Worm (Caenorhabditis elegans) whole organism, midembryonic: ENCODE data around the gene C17G1.14.

Experiments used
- T22C8.4 ChIP-seq: fragments of 200-800 bp; sonication (Bioruptor generic); IDR thresholded peaks from 2 replicates; pipeline ENCODE4 v1.3.6; 2022; ENCODE audit warnings: missing genetic modification characterization, missing compliant biosample characterization
- cog-1 ChIP-seq: sonication (generic microtip); optimal IDR thresholded peaks from 2 replicates; lab custom pipeline; 2016; ENCODE audit warnings: missing genetic modification characterization, missing compliant biosample characterization
- flt-1 ChIP-seq: fragments of 200-800 bp; sonication (Bioruptor generic); IDR thresholded peaks from 2 replicates; pipeline ENCODE4 v1.3.6; 2022; ENCODE audit warnings: missing genetic modification characterization, missing compliant biosample characterization
- ref-1 ChIP-seq: fragments of 200-800 bp; sonication (Bioruptor generic); conservative IDR thresholded peaks from 2 replicates; pipeline ENCODE4 v1.3.6; 2022; ENCODE audit warnings: missing genetic modification reagents, missing genetic modification characterization, missing compliant biosample characterization
- ztf-23 ChIP-seq: fragments of 200-800 bp; sonication (Bioruptor generic); IDR thresholded peaks from 2 replicates; pipeline ENCODE4 v1.3.6; 2022; ENCODE audit warnings: missing genetic modification reagents, missing genetic modification characterization, missing compliant biosample characterization
- ztf-29 ChIP-seq: fragments of 200-800 bp; sonication (Bioruptor generic); IDR thresholded peaks from 2 replicates; pipeline ENCODE4 v1.3.6; 2022; ENCODE audit warnings: missing genetic modification reagents, missing genetic modification characterization, missing compliant biosample characterization

DNA sequence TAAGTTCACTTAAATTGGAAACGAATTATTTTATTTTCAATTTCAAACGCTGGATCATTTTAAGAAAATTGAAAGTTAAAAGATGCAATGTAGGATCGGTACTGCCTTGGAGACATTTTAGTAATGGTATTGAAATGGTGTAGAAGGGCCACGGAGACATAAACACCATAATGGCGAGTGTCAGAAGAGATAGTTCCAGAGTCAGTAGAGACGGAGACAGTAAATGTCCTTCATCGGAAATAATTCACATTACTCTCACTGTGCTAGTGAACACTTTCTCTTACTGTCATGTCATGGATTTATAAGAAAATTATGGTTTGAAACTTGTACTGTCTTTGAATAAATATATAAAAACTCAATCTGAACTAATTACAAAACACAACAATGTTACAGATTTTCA lies 45.5 kb upstream of the C17G1.14 start:
- no peak for TF ChIP-seq ref-1 (GFP tag; lab: Robert Waterston, UW)
- TF ChIP-seq flt-1, result no peak
- TF ChIP-seq ztf-23 (GFP tag; lab: Robert Waterston, UW), result no peak
- TF ChIP-seq cog-1 (tag; lab: Kevin White, UChicago), result no peak
- no peak for TF ChIP-seq T22C8.4 (GFP tag; lab: Robert Waterston, UW)
- TF ChIP-seq ztf-29 (GFP tag; lab: Robert Waterston, UW), result no peak
